Worm (Caenorhabditis elegans) whole organism, early embryonic: ENCODE measurements around the gene C33D9.8.

Experiments
- B0310.2 ChIP-seq: sonication (generic microtip); optimal IDR thresholded peaks from 2 replicates; lab custom pipeline; 2016; ENCODE audit warnings: mild to moderate bottlenecking, missing genetic modification characterization, missing compliant biosample characterization
- F13C5.2 ChIP-seq: sonication (generic microtip); optimal IDR thresholded peaks from 2 replicates; lab custom pipeline; 2017; ENCODE audit warnings: mild to moderate bottlenecking, missing genetic modification characterization, inconsistent platforms, missing compliant biosample characterization
- aly-1 ChIP-seq: sonication (generic microtip); optimal IDR thresholded peaks from 2 replicates; lab custom pipeline; 2016; ENCODE audit warnings: missing genetic modification characterization, missing compliant biosample characterization
- ama-1 ChIP-seq: fragments of 150-350 bp; optimal IDR thresholded peaks from 2 replicates; lab custom pipeline; 2014
- ceh-13 ChIP-seq: fragments of 200-800 bp; sonication (Bioruptor generic); optimal IDR thresholded peaks from 2 replicates; lab custom pipeline; 2018; ENCODE audit warnings: mild to moderate bottlenecking, missing genetic modification characterization, missing compliant biosample characterization
- ceh-36 ChIP-seq: sonication (generic microtip); optimal IDR thresholded peaks from 2 replicates; lab custom pipeline; 2016; ENCODE audit warnings: missing genetic modification characterization, inconsistent platforms, missing compliant biosample characterization
- ets-7 ChIP-seq: sonication (generic microtip); optimal IDR thresholded peaks from 2 replicates; lab custom pipeline; 2016; ENCODE audit warnings: missing genotype, missing genetic modification characterization, missing compliant biosample characterization
- flt-1 ChIP-seq: fragments of 200-800 bp; sonication (Bioruptor generic); IDR thresholded peaks from 2 replicates; pipeline ENCODE4 v1.3.6; 2022; ENCODE audit warnings: missing genetic modification characterization, missing compliant biosample characterization
- hmbx-1 ChIP-seq: sonication (generic microtip); optimal IDR thresholded peaks from 2 replicates; lab custom pipeline; 2016; ENCODE audit warnings: mild to moderate bottlenecking, missing genetic modification characterization, missing compliant biosample characterization
- hmg-4 ChIP-seq: fragments of 200-800 bp; sonication (Bioruptor generic); optimal IDR thresholded peaks from 2 replicates; lab custom pipeline; 2018; ENCODE audit warnings: mild to moderate bottlenecking, missing genetic modification characterization, missing compliant biosample characterization
- hnd-1 ChIP-seq: sonication (generic microtip); optimal IDR thresholded peaks from 2 replicates; lab custom pipeline; 2016; ENCODE audit warnings: missing genetic modification characterization, missing compliant biosample characterization
- pes-1 ChIP-seq: fragments of 200-800 bp; sonication (Bioruptor generic); IDR thresholded peaks from 2 replicates; pipeline ENCODE4 v1.3.6; 2022; ENCODE audit warnings: missing genetic modification reagents, missing genetic modification characterization, missing compliant biosample characterization
- scrt-1 ChIP-seq: fragments of 200-800 bp; sonication (Bioruptor generic); IDR thresholded peaks from 2 replicates; pipeline ENCODE4 v1.3.6; 2022; ENCODE audit warnings: missing genetic modification characterization, missing compliant biosample characterization
- sea-1 ChIP-seq: fragments of 200-800 bp; sonication (Bioruptor generic); conservative IDR thresholded peaks from 2 replicates; pipeline ENCODE4 v1.3.6; 2022; ENCODE audit warnings: missing genetic modification characterization, missing compliant biosample characterization
- tbx-11 ChIP-seq: fragments of 200-800 bp; sonication (Bioruptor generic); IDR thresholded peaks from 2 replicates; pipeline ENCODE4 v1.3.6; 2022; ENCODE audit warnings: missing genetic modification characterization, missing compliant biosample characterization
- tbx-37 ChIP-seq: fragments of 200-800 bp; sonication (Bioruptor generic); conservative IDR thresholded peaks from 2 replicates; pipeline ENCODE4 v1.3.6; 2022; ENCODE audit warnings: missing genetic modification reagents, missing genetic modification characterization, missing compliant biosample characterization
- tra-4 ChIP-seq: sonication (generic microtip); optimal IDR thresholded peaks from 2 replicates; lab custom pipeline; 2017; ENCODE audit warnings: missing genetic modification characterization, missing compliant biosample characterization

The C33D9.8 gene

DNA sequence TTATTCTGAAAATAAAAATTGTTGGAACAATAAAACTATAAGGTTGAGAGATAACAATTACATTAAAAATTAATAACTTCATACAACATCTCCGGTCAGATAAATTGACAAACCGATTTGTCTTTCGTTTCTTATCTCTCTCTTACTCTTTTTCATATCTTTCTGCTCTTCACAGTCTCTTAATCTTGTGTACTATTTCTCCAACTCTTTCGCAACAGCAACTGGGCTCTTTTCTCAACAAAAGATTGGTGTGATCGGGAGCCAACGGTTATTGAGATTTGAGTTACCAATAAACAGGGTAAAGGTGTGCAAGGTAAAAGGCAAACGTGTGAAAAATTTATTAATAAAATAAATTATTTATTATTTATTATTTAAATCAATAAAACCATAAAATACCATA, at the start of gene C33D9.8:
Gene C33D9.8 (minus strand): TSS at position 99 of the 400 bp plus-strand sequence.
- TF ChIP-seq tbx-37 (GFP tag; lab: Robert Waterston, UW) (no peak), ama-1 (lab: Kevin White, UChicago) (no peak), hmg-4 (GFP tag; lab: Kevin White, UChicago) (no peak), pes-1 (GFP tag; lab: Robert Waterston, UW) (no peak), tra-4 (tag; lab: Kevin White, UChicago) (no peak), scrt-1 (GFP tag; lab: Robert Waterston, UW) (no peak), ets-7 (tag; lab: Kevin White, UChicago) (no peak), sea-1 (GFP tag; lab: Robert Waterston, UW) (no peak), hmbx-1 (tag; lab: Kevin White, UChicago) (no peak), F13C5.2 (tag; lab: Kevin White, UChicago) (no peak), ceh-13 (GFP tag; lab: Kevin White, UChicago) (no peak), ceh-36 (tag; lab: Kevin White, UChicago) (no peak), B0310.2 (tag; lab: Kevin White, UChicago) (no peak)

DNA sequence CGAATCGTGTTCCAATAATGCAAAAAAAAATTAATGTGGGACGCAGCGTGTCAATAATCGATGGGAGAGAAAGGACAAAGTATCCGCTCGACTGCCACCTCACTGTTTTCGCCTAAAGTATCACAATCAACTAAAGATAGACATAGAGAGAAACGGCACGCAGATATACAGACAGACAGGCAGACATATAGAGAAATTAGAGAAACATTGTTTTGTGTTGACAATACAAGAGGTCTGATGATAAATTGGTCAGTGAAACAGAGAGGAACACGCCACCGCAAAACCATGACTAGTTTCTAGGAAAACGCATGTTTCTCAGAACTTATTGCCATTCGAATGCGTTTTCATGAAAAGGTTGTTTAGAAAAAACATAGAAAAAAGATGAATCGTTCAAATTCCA, 44.0 kb upstream of the C33D9.8 start, which contains the start of gene T28C6.8:
Gene T28C6.8 (minus strand): TSS at position 137 of the 400 bp plus-strand sequence.
- TF ChIP-seq ama-1 (lab: Kevin White, UChicago) (no peak), aly-1 (tag; lab: Kevin White, UChicago) (no peak), ets-7 (tag; lab: Kevin White, UChicago) (no peak), ceh-13 (GFP tag; lab: Kevin White, UChicago) (no peak), B0310.2 (tag; lab: Kevin White, UChicago) (no peak), hmg-4 (GFP tag; lab: Kevin White, UChicago) (no peak), scrt-1 (GFP tag; lab: Robert Waterston, UW) (no peak), tbx-11 (GFP tag; lab: Robert Waterston, UW) (no peak), hnd-1 (tag; lab: Kevin White, UChicago) (no peak), tra-4 (tag; lab: Kevin White, UChicago) (no peak), ceh-36 (tag; lab: Kevin White, UChicago) (no peak), pes-1 (GFP tag; lab: Robert Waterston, UW) (no peak), F13C5.2 (tag; lab: Kevin White, UChicago) (no peak), tbx-37 (GFP tag; lab: Robert Waterston, UW) (no peak), hmbx-1 (tag; lab: Kevin White, UChicago) (no peak)

DNA sequence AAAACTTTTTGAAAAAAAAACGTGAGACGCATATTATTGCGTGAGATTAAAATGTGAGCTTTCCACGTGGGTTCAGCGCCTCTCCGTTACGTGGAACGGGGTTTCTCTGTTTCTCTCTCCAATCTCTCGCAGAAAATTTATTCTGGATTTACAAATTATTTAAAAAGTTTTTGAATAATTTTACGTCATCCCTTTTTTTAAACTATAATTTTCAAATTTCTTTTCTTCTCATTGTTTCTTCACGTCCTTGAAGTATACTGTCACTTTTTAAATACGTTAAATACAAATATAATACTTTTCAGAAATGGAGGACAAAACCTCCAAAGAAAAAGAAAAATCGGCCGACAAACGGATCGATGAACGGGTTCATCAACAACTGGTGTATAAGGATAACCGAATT, 40.9 kb upstream of the C33D9.8 start, which contains the start of gene T28C6.7:
Gene T28C6.7 (plus strand): TSS at position 301 of the 400 bp plus-strand sequence.
- no peak for TF ChIP-seq scrt-1 (GFP tag; lab: Robert Waterston, UW)
- no peak for TF ChIP-seq hmg-4 (GFP tag; lab: Kevin White, UChicago)
- no peak for TF ChIP-seq ceh-13 (GFP tag; lab: Kevin White, UChicago)

DNA sequence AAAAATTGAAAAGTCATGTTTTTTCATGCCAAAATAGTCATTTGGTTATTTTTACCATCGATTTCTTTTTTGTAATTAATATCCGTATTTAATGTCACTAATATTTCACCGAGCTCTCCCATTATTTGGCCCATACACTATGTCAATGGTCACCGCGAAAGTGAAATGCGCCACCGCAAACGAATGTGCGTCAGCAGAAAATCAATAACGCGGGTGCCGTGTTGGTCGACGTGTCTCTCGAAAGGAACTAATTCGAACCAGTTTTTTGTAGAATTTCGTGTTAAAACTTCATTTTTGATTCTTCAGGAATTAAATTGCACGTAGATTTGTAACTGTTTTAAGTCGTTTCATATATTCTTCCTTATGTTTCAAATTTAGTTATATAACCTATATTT, 40.1 kb upstream of the C33D9.8 start:
- TF ChIP-seq ceh-36 (tag; lab: Kevin White, UChicago): no peak
- peak; percentile 35 for TF ChIP-seq F13C5.2 (tag; lab: Kevin White, UChicago)
- no peak for TF ChIP-seq B0310.2 (tag; lab: Kevin White, UChicago)
- TF ChIP-seq tbx-11 (GFP tag; lab: Robert Waterston, UW): no peak
- TF ChIP-seq hmbx-1 (tag; lab: Kevin White, UChicago): no peak
- no peak for TF ChIP-seq pes-1 (GFP tag; lab: Robert Waterston, UW)
- TF ChIP-seq aly-1 (tag; lab: Kevin White, UChicago): no peak
- no peak for TF ChIP-seq tra-4 (tag; lab: Kevin White, UChicago)
- TF ChIP-seq scrt-1 (GFP tag; lab: Robert Waterston, UW): 0 out of 2 replicates have a peak, but pooled peaks have one; percentile 33
- no peak for TF ChIP-seq hmg-4 (GFP tag; lab: Kevin White, UChicago)
- 0 out of 2 replicates have a peak, but pooled peaks have one; percentile 14 for TF ChIP-seq tbx-37 (GFP tag; lab: Robert Waterston, UW)

DNA sequence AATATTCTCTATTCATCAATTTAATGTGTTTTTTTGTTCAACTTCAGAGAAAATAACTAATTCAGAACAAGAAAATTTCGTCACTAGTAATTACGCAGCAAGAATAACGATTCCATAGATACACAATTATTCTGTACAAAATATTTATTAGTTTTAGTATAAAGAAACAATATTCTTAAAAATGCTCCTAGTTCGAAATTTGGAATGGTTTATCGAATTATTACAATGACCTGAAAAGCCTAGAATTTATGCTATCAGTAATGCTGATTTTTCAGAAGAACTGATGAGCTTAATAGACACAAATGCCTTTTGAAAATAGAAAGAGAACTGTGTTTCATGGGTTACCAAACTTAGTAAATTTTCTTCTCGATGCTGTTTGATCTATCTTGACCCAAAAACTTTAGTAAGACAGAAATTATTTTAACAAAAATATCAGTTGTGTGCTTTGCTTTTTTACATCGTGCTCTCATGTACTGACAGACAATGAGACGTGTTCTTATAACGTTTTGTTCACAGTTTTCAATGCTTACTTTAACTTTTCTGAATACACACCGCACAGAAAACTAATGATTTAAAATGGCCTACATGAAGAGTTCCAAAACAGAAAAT, 39.5 kb upstream of the C33D9.8 start:
- TF ChIP-seq tra-4 (tag; lab: Kevin White, UChicago) (no peak), F13C5.2 (tag; lab: Kevin White, UChicago) (no peak), hmbx-1 (tag; lab: Kevin White, UChicago) (no peak), hnd-1 (tag; lab: Kevin White, UChicago) (no peak), ets-7 (tag; lab: Kevin White, UChicago) (no peak), sea-1 (GFP tag; lab: Robert Waterston, UW) (no peak), aly-1 (tag; lab: Kevin White, UChicago) (no peak), scrt-1 (GFP tag; lab: Robert Waterston, UW) (no peak), ceh-36 (tag; lab: Kevin White, UChicago) (no peak), flt-1 (no peak), ceh-13 (GFP tag; lab: Kevin White, UChicago) (no peak)

DNA sequence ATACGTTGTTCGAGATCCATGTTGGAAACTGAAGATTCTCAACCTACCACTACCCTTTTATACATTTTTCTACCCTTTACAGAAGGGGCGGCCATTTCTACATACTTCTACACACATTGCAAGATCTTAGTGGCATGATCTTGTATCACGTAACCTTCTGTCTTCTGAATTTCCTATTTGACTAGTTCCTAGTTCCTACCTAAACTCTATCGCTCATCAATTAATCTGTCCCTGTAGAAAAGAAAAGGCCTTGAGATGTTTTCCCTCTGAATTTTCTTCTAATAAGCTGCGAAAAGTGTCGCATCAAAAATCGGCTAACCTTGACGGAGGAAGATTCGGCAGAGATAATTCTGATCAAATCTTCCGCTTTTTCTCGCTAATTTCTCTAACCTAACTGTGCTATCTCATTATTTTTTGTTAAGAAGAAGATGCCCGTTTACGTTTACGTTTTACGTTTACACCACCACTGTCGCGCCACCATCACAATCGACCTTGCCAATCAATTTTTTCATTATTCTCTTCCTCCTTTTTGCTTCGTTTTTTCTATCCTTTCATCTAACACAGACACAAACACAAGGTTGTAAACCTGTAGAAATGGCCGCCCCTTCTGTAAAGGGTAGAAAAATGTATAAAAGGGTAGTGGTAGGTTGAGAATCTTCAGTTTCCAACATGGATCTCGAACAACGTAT, 37.7 kb upstream of the C33D9.8 start, which contains the start of the genes col-117 and col-3:
Gene col-117 (minus strand): TSS at position 51 of the 689 bp plus-strand sequence.
Gene col-3 (plus strand): TSS at position 639 of the 689 bp plus-strand sequence.
- TF ChIP-seq flt-1: no peak
- no peak for TF ChIP-seq B0310.2 (tag; lab: Kevin White, UChicago)
- no peak for TF ChIP-seq hmbx-1 (tag; lab: Kevin White, UChicago)
- TF ChIP-seq tbx-37 (GFP tag; lab: Robert Waterston, UW): no peak
- no peak for TF ChIP-seq hnd-1 (tag; lab: Kevin White, UChicago)
- no peak for TF ChIP-seq hmg-4 (GFP tag; lab: Kevin White, UChicago)
- no peak for TF ChIP-seq tbx-11 (GFP tag; lab: Robert Waterston, UW)
